Worm (Caenorhabditis elegans) whole organism, L4 larva: ENCODE results near the gene Y67D8C.6.
"Not testable (repeated sequence)": the region's sequence is repeated elsewhere in the genome, so short reads cannot be mapped to it uniquely, and the experiment has no call there.

ENCODE experiments used
- D1046.2 ChIP-seq: fragments of 200-800 bp; sonication (Bioruptor generic); IDR thresholded peaks from 2 replicates; pipeline ENCODE4 v1.3.6; 2022; ENCODE audit warnings: missing genetic modification characterization, missing compliant biosample characterization
- F10B5.3 ChIP-seq: sonication (generic microtip); optimal IDR thresholded peaks from 2 replicates; lab custom pipeline; 2016; ENCODE audit warnings: mild to moderate bottlenecking, missing genetic modification characterization, missing compliant biosample characterization
- F37D6.2 ChIP-seq: sonication (generic microtip); optimal IDR thresholded peaks from 2 replicates; lab custom pipeline; 2016; ENCODE audit warnings: mild to moderate bottlenecking, missing genetic modification characterization, missing compliant biosample characterization
- F44E2.7 ChIP-seq: fragments of 200-800 bp; sonication (Bioruptor generic); IDR thresholded peaks from 2 replicates; pipeline ENCODE4 v2.1.2; 2022; ENCODE audit warnings: missing genetic modification characterization, missing compliant biosample characterization
- F49E8.2 ChIP-seq: sonication (generic microtip); optimal IDR thresholded peaks from 2 replicates; lab custom pipeline; 2016; ENCODE audit warnings: missing compliant biosample characterization, mild to moderate bottlenecking, missing genetic modification characterization, borderline replicate concordance
- T26A8.4 ChIP-seq: fragments of 200-800 bp; sonication (Bioruptor generic); IDR thresholded peaks from 2 replicates; pipeline ENCODE4 v1.3.6; 2022; ENCODE audit warnings: missing genetic modification characterization, missing compliant biosample characterization
- Y48G9A.11 ChIP-seq: fragments of 200-800 bp; sonication (Bioruptor generic); IDR thresholded peaks from 2 replicates; pipeline ENCODE4 v1.3.6; 2022; ENCODE audit warnings: missing genetic modification reagents, missing genetic modification characterization, missing compliant biosample characterization
- ZK337.2 ChIP-seq: fragments of 200-800 bp; sonication (Bioruptor generic); IDR thresholded peaks from 2 replicates; pipeline ENCODE4 v1.3.6; 2022; ENCODE audit warnings: missing genetic modification reagents, missing genetic modification characterization, missing compliant biosample characterization
- aha-1 ChIP-seq: fragments of 150-350 bp; peaks from one replicate; lab custom pipeline; 2014; ENCODE audit warnings: missing biosample characterization, missing genetic modification characterization
- ama-1 ChIP-seq: fragments of 150-350 bp; optimal IDR thresholded peaks from 2 replicates; lab custom pipeline; 2014; ENCODE audit warnings: inconsistent platforms, mixed read lengths
- ceh-20 ChIP-seq: fragments of 200-800 bp; sonication (Bioruptor generic); IDR thresholded peaks from 2 replicates; pipeline ENCODE4 v1.3.6; 2022; ENCODE audit warnings: missing genetic modification reagents, missing genetic modification characterization, missing compliant biosample characterization
- ceh-32 ChIP-seq: sonication (generic microtip); optimal IDR thresholded peaks from 2 replicates; lab custom pipeline; 2016; ENCODE audit warnings: mild to moderate bottlenecking, missing genetic modification characterization, missing compliant biosample characterization; ENCODE audit not compliant: poor library complexity
- ctbp-1 ChIP-seq: fragments of 200-800 bp; sonication (Bioruptor generic); IDR thresholded peaks from 2 replicates; pipeline ENCODE4 v1.3.6; 2022; ENCODE audit warnings: missing genetic modification reagents, missing genetic modification characterization, missing compliant biosample characterization
- daf-16 ChIP-seq, 3 experiments: sonication (generic microtip); optimal IDR thresholded peaks; 2 replicates each; lab custom pipeline; 2016 to 2017; ENCODE audit warnings: missing genetic modification characterization in 3 of 3, missing genetic modification reagents in 3 of 3, mild to moderate bottlenecking in 2 of 3, missing compliant biosample characterization in 2 of 3, missing biosample characterization in 1 of 3, moderate library complexity in 1 of 3
- daf-8 ChIP-seq: fragments of 200-800 bp; sonication (Bioruptor generic); IDR thresholded peaks from 2 replicates; pipeline ENCODE4 v1.3.6; 2022; ENCODE audit warnings: missing genetic modification characterization, missing compliant biosample characterization
- dmd-8 ChIP-seq: fragments of 200-800 bp; sonication (Bioruptor generic); IDR thresholded peaks from 2 replicates; pipeline ENCODE4 v1.3.6; 2022; ENCODE audit warnings: missing genetic modification characterization, missing compliant biosample characterization
- dpl-1 ChIP-seq: fragments of 150-350 bp; optimal IDR thresholded peaks from 2 replicates; lab custom pipeline; 2014; ENCODE audit warnings: missing biosample characterization, missing genetic modification reagents, missing genetic modification characterization
- egl-43 ChIP-seq: fragments of 200-800 bp; sonication (Bioruptor generic); IDR thresholded peaks from 2 replicates; pipeline ENCODE4 v1.3.6; 2022; ENCODE audit warnings: missing genetic modification reagents, missing genetic modification characterization, missing compliant biosample characterization
- gei-8 ChIP-seq: fragments of 200-800 bp; sonication (Bioruptor generic); optimal IDR thresholded peaks from 2 replicates; lab custom pipeline; 2018; ENCODE audit warnings: mild to moderate bottlenecking, missing genetic modification characterization, missing compliant biosample characterization
- hlh-30 ChIP-seq: sonication (generic microtip); optimal IDR thresholded peaks from 2 replicates; lab custom pipeline; 2017; ENCODE audit warnings: antibody characterized with exemption, mild to moderate bottlenecking, missing genetic modification characterization, missing compliant biosample characterization; ENCODE audit not compliant: insufficient read depth
- lin-1 ChIP-seq: fragments of 200-800 bp; sonication (Bioruptor generic); IDR thresholded peaks from 2 replicates; pipeline ENCODE4 v1.3.6; 2022; ENCODE audit warnings: missing genetic modification reagents, missing genetic modification characterization, missing compliant biosample characterization
- lin-13 ChIP-seq: fragments of 150-350 bp; optimal IDR thresholded peaks from 2 replicates; lab custom pipeline; 2014; ENCODE audit warnings: missing biosample characterization, missing genetic modification reagents, missing genetic modification characterization
- lin-29 ChIP-seq: fragments of 200-800 bp; sonication (Bioruptor generic); IDR thresholded peaks from 2 replicates; pipeline ENCODE4 v1.3.6; 2022; ENCODE audit warnings: missing genetic modification reagents, missing genetic modification characterization, missing compliant biosample characterization
- lin-38 ChIP-seq: fragments of 200-800 bp; sonication (Bioruptor generic); IDR thresholded peaks from 2 replicates; pipeline ENCODE4 v1.3.6; 2022; ENCODE audit warnings: missing genetic modification reagents, missing genetic modification characterization, missing compliant biosample characterization
- lir-3 ChIP-seq: sonication (generic microtip); optimal IDR thresholded peaks from 2 replicates; lab custom pipeline; 2016; ENCODE audit warnings: mild to moderate bottlenecking, missing genetic modification characterization, missing compliant biosample characterization
- lsy-2 ChIP-seq, 2 experiments: fragments of 150-350 bp in 1 of 2; sonication (generic microtip) in 1 of 2; optimal IDR thresholded peaks; 2 replicates each; lab custom pipeline; 2014 to 2017; ENCODE audit warnings: missing biosample characterization in 2 of 2, missing genetic modification characterization in 2 of 2
- madf-9 ChIP-seq: fragments of 200-800 bp; sonication (Bioruptor generic); conservative IDR thresholded peaks from 2 replicates; pipeline ENCODE4 v1.3.6; 2022; ENCODE audit warnings: missing genetic modification reagents, missing genetic modification characterization, missing compliant biosample characterization
- mdl-1 ChIP-seq, 2 experiments: fragments of 150-350 bp in 1 of 2; sonication (generic microtip) in 1 of 2; optimal IDR thresholded peaks; 2 replicates each; lab custom pipeline; 2014 to 2017; ENCODE audit warnings: missing biosample characterization in 2 of 2, missing genetic modification characterization in 2 of 2
- mdt-29 ChIP-seq: fragments of 200-800 bp; sonication (Bioruptor generic); IDR thresholded peaks from 2 replicates; pipeline ENCODE4 v1.3.6; 2022; ENCODE audit warnings: missing genetic modification reagents, missing genetic modification characterization, missing compliant biosample characterization
- mxl-2 ChIP-seq: fragments of 200-800 bp; sonication (Bioruptor generic); conservative IDR thresholded peaks from 2 replicates; pipeline ENCODE4 v1.3.6; 2022; ENCODE audit warnings: missing genetic modification reagents, missing genetic modification characterization, missing compliant biosample characterization
- nhr-102 ChIP-seq: sonication (generic microtip); optimal IDR thresholded peaks from 2 replicates; lab custom pipeline; 2016; ENCODE audit warnings: mild to moderate bottlenecking, missing genetic modification characterization, moderate library complexity, missing compliant biosample characterization
- nhr-25 ChIP-seq: sonication (generic microtip); optimal IDR thresholded peaks from 2 replicates; lab custom pipeline; 2017; ENCODE audit warnings: missing genetic modification characterization, mild to moderate bottlenecking, missing compliant biosample characterization, antibody characterized with exemption, moderate library complexity, borderline replicate concordance; ENCODE audit not compliant: insufficient read depth
- nhr-28 ChIP-seq: fragments of 150-350 bp; optimal IDR thresholded peaks from 2 replicates; lab custom pipeline; 2014; ENCODE audit warnings: missing biosample characterization, missing genetic modification characterization
- nhr-42 ChIP-seq: fragments of 200-800 bp; sonication (Bioruptor generic); IDR thresholded peaks from 2 replicates; pipeline ENCODE4 v1.3.6; 2022; ENCODE audit warnings: missing genetic modification characterization, missing compliant biosample characterization
- nhr-48 ChIP-seq: sonication (generic microtip); optimal IDR thresholded peaks from 2 replicates; lab custom pipeline; 2016; ENCODE audit warnings: mild to moderate bottlenecking, missing genetic modification characterization, missing compliant biosample characterization
- nhr-6 ChIP-seq: fragments of 150-350 bp; optimal IDR thresholded peaks from 2 replicates; lab custom pipeline; 2014; ENCODE audit warnings: missing biosample characterization, missing genetic modification characterization
- nhr-77 ChIP-seq: fragments of 150-350 bp; optimal IDR thresholded peaks from 2 replicates; lab custom pipeline; 2014; ENCODE audit warnings: missing biosample characterization, missing genetic modification characterization
- php-3 ChIP-seq: fragments of 200-800 bp; sonication (Bioruptor generic); IDR thresholded peaks from 2 replicates; pipeline ENCODE4 v1.3.6; 2022; ENCODE audit warnings: missing genetic modification reagents, missing genetic modification characterization, missing compliant biosample characterization
- rbr-2 ChIP-seq: sonication (generic microtip); optimal IDR thresholded peaks from 2 replicates; lab custom pipeline; 2016; ENCODE audit warnings: missing genotype, missing genetic modification characterization, missing compliant biosample characterization
- snpc-1.2 ChIP-seq: fragments of 200-800 bp; sonication (Bioruptor generic); IDR thresholded peaks from 2 replicates; pipeline ENCODE4 v1.3.6; 2022; ENCODE audit warnings: missing genetic modification reagents, missing genetic modification characterization, missing compliant biosample characterization
- spr-1 ChIP-seq: sonication (generic microtip); optimal IDR thresholded peaks from 2 replicates; lab custom pipeline; 2016; ENCODE audit warnings: mild to moderate bottlenecking, missing genetic modification characterization, missing compliant biosample characterization
- spr-3 ChIP-seq: fragments of 200-800 bp; sonication (Bioruptor generic); optimal IDR thresholded peaks from 2 replicates; lab custom pipeline; 2018; ENCODE audit warnings: mild to moderate bottlenecking, missing genetic modification characterization, missing compliant biosample characterization
- unc-62 ChIP-seq, 3 experiments: fragments of 150-350 bp in 1 of 3; sonication (generic microtip); optimal IDR thresholded peaks in 2 of 3; peaks in 1 of 3; 1 replicate in 1 of 3; 2 replicates in 2 of 3; lab custom pipeline; 2014 to 2017; ENCODE audit warnings: missing biosample characterization in 3 of 3, missing genetic modification characterization in 3 of 3, missing genetic modification reagents in 3 of 3, missing genotype in 1 of 3
- vab-7 ChIP-seq: fragments of 200-800 bp; sonication (Bioruptor generic); IDR thresholded peaks from 2 replicates; pipeline ENCODE4 v1.3.6; 2022; ENCODE audit warnings: missing genetic modification reagents, missing genetic modification characterization, missing compliant biosample characterization
- zfp-3 ChIP-seq: fragments of 200-800 bp; sonication (Bioruptor generic); conservative IDR thresholded peaks from 2 replicates; pipeline ENCODE4 v1.3.6; 2022; ENCODE audit warnings: missing genetic modification reagents, missing genetic modification characterization, missing compliant biosample characterization
- zip-11 ChIP-seq: fragments of 200-800 bp; sonication (Bioruptor generic); IDR thresholded peaks from 2 replicates; pipeline ENCODE4 v1.3.6; 2022; ENCODE audit warnings: missing genetic modification characterization, missing compliant biosample characterization
- zip-2 ChIP-seq: fragments of 150-350 bp; optimal IDR thresholded peaks from 2 replicates; lab custom pipeline; 2014; ENCODE audit warnings: missing biosample characterization, missing genetic modification characterization

Y67D8C.6 gene

ce11 chrIV:3050054-3050990 lies 12.9 kb downstream of the Y67D8C.6 start, which contains the start of gene eel-1:
TSS of gene eel-1 (minus strand) at chrIV:3050104.
- TF ChIP-seq nhr-102 (peak; percentile 90), ama-1 (lab: Kevin White, UChicago) (peak; percentile 44), D1046.2 (GFP tag; lab: Robert Waterston, UW) (peak; percentile 100), lin-13 (GFP tag; lab: Kevin White, UChicago) (peak; percentile 95), ZK337.2 (GFP tag; lab: Robert Waterston, UW) (peak; percentile 99), zfp-3 (GFP tag; lab: Robert Waterston, UW) (peak; percentile 98), nhr-77 (tag; lab: Kevin White, UChicago) (peak; percentile 53), F49E8.2 (tag; lab: Kevin White, UChicago) (peak; percentile 84), ctbp-1 (peak; percentile 97), rbr-2 (tag; lab: Kevin White, UChicago) (peak; percentile 95), lin-29 (peak; percentile 95), zip-11 (GFP tag; lab: Robert Waterston, UW) (peak; percentile 81; the same call in 1 of the 2 replicates), F44E2.7 (GFP tag; lab: Robert Waterston, UW) (peak; percentile 88), F10B5.3 (peak; percentile 52), F37D6.2 (peak; percentile 93), lir-3 (peak; percentile 73), nhr-42 (GFP tag; lab: Robert Waterston, UW) (peak; percentile 97), egl-43 (GFP tag; lab: Robert Waterston, UW) (peak; percentile 98), nhr-6 (tag; lab: Kevin White, UChicago) (peak; percentile 47), mdt-29 (peak; percentile 96), hlh-30 (tag; lab: Kevin White, UChicago) (peak; percentile 89), nhr-25 (peak; percentile 82), Y48G9A.11 (GFP tag; lab: Robert Waterston, UW) (peak; percentile 96), aha-1 (tag; lab: Kevin White, UChicago) (peak; percentile 99), madf-9 (GFP tag; lab: Robert Waterston, UW) (peak; percentile 99), spr-1 (tag; lab: Kevin White, UChicago) (peak; percentile 90), snpc-1.2 (GFP tag; lab: Robert Waterston, UW) (peak; percentile 93), gei-8 (GFP tag; lab: Kevin White, UChicago) (peak; percentile 65), nhr-28 (tag; lab: Kevin White, UChicago) (peak; percentile 56), T26A8.4 (GFP tag; lab: Robert Waterston, UW) (peak; percentile 98), dmd-8 (peak; percentile 92), unc-62 (GFP tag; optimal IDR thresholded peaks at IDR 0.05 in 1 of 2; lab: Kevin White, UChicago) (peak in 1 of 2 experiments; percentile 99), php-3 (GFP tag; lab: Robert Waterston, UW) (peak; percentile 100), ceh-20 (GFP tag; lab: Robert Waterston, UW) (peak; percentile 99), ceh-32 (tag; lab: Kevin White, UChicago) (peak; percentile 47), spr-3 (GFP tag; lab: Kevin White, UChicago) (peak; percentile 77), nhr-48 (peak; percentile 82), vab-7 (GFP tag; lab: Robert Waterston, UW) (peak; percentile 100), mdl-1 (tag; optimal IDR thresholded peaks at IDR 0.05; lab: Kevin White, UChicago) (peak; percentile 35 to 61), lsy-2 (tag; optimal IDR thresholded peaks at IDR 0.05; lab: Kevin White, UChicago) (peak; percentile 98 to 99), mxl-2 (peak; percentile 91), zip-2 (tag; lab: Kevin White, UChicago) (peak; percentile 52), lin-38 (GFP tag; lab: Robert Waterston, UW) (peak; percentile 98), daf-8 (GFP tag; lab: Robert Waterston, UW) (peak; percentile 77; the same call in 1 of the 2 replicates), daf-16 (GFP tag; optimal IDR thresholded peaks at IDR 0.05; lab: Kevin White, UChicago) (peak; percentile 38 to 75), daf-16 (tag; optimal IDR thresholded peaks at IDR 0.05; lab: Kevin White, UChicago) (peak; percentile 62), dpl-1 (GFP tag; lab: Kevin White, UChicago) (peak; percentile 95), lin-1 (peak; percentile 98)
- TF ChIP-seq unc-62 (tag; optimal IDR thresholded peaks at IDR 0.05; lab: Kevin White, UChicago) = not testable (repeated sequence)
